Fruit fly (Drosophila melanogaster) whole organism, embryonic: ENCODE results near the gene PMP34.

Experiments used
- Asciz ChIP-seq: fragments of 200-800 bp; sonication (Bioruptor generic); optimal IDR thresholded peaks from 2 replicates; lab custom pipeline; 2017; ENCODE audit warnings: missing biosample characterization, mild to moderate bottlenecking, missing genetic modification characterization, missing genetic modification reagents
- B-H2 ChIP-seq: fragments of 200-800 bp; sonication (Bioruptor generic); optimal IDR thresholded peaks from 2 replicates; lab custom pipeline; 2018; ENCODE audit warnings: missing biosample characterization, mild to moderate bottlenecking, missing genetic modification characterization
- BtbVII ChIP-seq: fragments of 200-800 bp; sonication (Bioruptor generic); optimal IDR thresholded peaks from 3 replicates; lab custom pipeline; 2017; ENCODE audit warnings: missing biosample characterization, mild to moderate bottlenecking, missing genetic modification characterization
- CG15073 ChIP-seq: fragments of 200-800 bp; sonication (Bioruptor generic); optimal IDR thresholded peaks from 2 replicates; lab custom pipeline; 2016; ENCODE audit warnings: missing biosample characterization, missing genetic modification characterization
- CG15514 ChIP-seq: fragments of 200-800 bp; sonication (Bioruptor generic); optimal IDR thresholded peaks from 3 replicates; lab custom pipeline; 2017; ENCODE audit warnings: missing biosample characterization, missing genetic modification characterization, mild to moderate bottlenecking, moderate library complexity, missing genetic modification reagents
- CG17361 ChIP-seq: fragments of 200-800 bp; sonication (Bioruptor generic); IDR thresholded peaks from 3 replicates; pipeline ENCODE4 v1.3.6; 2022; ENCODE audit warnings: missing biosample characterization, missing genetic modification characterization
- CG17802 ChIP-seq: fragments of 200-800 bp; sonication (Bioruptor generic); optimal IDR thresholded peaks from 2 replicates; lab custom pipeline; 2018; ENCODE audit warnings: missing biosample characterization, mild to moderate bottlenecking, missing genetic modification characterization, moderate library complexity
- CG17829 ChIP-seq: fragments of 200-800 bp; optimal IDR thresholded peaks from 2 replicates; lab custom pipeline; 2019; ENCODE audit warnings: missing biosample characterization, mild to moderate bottlenecking, missing genetic modification characterization, moderate library complexity
- CG2116 ChIP-seq: fragments of 200-800 bp; sonication (Bioruptor generic); optimal IDR thresholded peaks from 3 replicates; lab custom pipeline; 2018; ENCODE audit warnings: missing biosample characterization, mild to moderate bottlenecking, missing genetic modification characterization
- CG2199 ChIP-seq: fragments of 200-800 bp; sonication (Bioruptor generic); IDR thresholded peaks from 3 replicates; pipeline ENCODE4 v1.3.6; 2022; ENCODE audit warnings: missing biosample characterization, missing genetic modification characterization
- CG32767 ChIP-seq: fragments of 200-800 bp; sonication (Bioruptor generic); IDR thresholded peaks from 2 replicates; pipeline ENCODE4 v1.3.6; 2022; ENCODE audit warnings: missing biosample characterization, missing genetic modification characterization
- CG3726 ChIP-seq: fragments of 200-800 bp; sonication (Bioruptor generic); IDR thresholded peaks from 3 replicates; pipeline ENCODE4, ENCODE4 v1.3.6; 2022; ENCODE audit warnings: missing biosample characterization, missing genetic modification characterization
- CG3838 ChIP-seq: fragments of 200-800 bp; sonication (Bioruptor generic); optimal IDR thresholded peaks from 3 replicates; lab custom pipeline; 2016; ENCODE audit warnings: missing biosample characterization, missing genetic modification characterization
- CG4617 ChIP-seq: fragments of 200-800 bp; sonication (Bioruptor generic); optimal IDR thresholded peaks from 3 replicates; lab custom pipeline; 2016; ENCODE audit warnings: missing biosample characterization, missing genetic modification characterization, borderline replicate concordance
- CG7928 ChIP-seq: fragments of 200-800 bp; sonication (Bioruptor generic); optimal IDR thresholded peaks from 2 replicates; lab custom pipeline; 2017; ENCODE audit warnings: missing biosample characterization, mild to moderate bottlenecking, missing genetic modification characterization
- CkIIα-i1 ChIP-seq: fragments of 200-800 bp; sonication (Bioruptor generic); IDR thresholded peaks from 2 replicates; pipeline ENCODE4 v1.3.6; 2022; ENCODE audit warnings: missing biosample characterization, missing genetic modification characterization
- Deaf1 ChIP-seq: fragments of 200-800 bp; optimal IDR thresholded peaks from 3 replicates; lab custom pipeline; 2019; ENCODE audit warnings: missing biosample characterization, mild to moderate bottlenecking, missing genetic modification characterization, moderate library complexity
- Dfd ChIP-seq, 2 experiments: fragments of >200 bp; optimal IDR thresholded peaks; 2 replicates each; lab custom pipeline; 2017; ENCODE audit warnings: missing biosample characterization in 2 of 2, missing genetic modification characterization in 2 of 2
- Doc3 ChIP-seq: fragments of 200-800 bp; sonication (Bioruptor generic); IDR thresholded peaks from 3 replicates; pipeline ENCODE4 v1.3.6; 2022; ENCODE audit warnings: missing biosample characterization, missing genetic modification characterization; ENCODE audit not compliant: partially characterized antibody
- Dp ChIP-seq: fragments of 200-800 bp; sonication (Bioruptor generic); optimal IDR thresholded peaks from 2 replicates; lab custom pipeline; 2018; ENCODE audit warnings: missing biosample characterization, mild to moderate bottlenecking, missing genetic modification characterization, moderate library complexity
- Dref ChIP-seq: fragments of 200-800 bp; sonication (Bioruptor generic); IDR thresholded peaks from 2 replicates; pipeline ENCODE4 v1.3.6; 2022; ENCODE audit warnings: missing biosample characterization, missing genetic modification characterization
- Fer1 ChIP-seq: fragments of 200-800 bp; sonication (Bioruptor generic); optimal IDR thresholded peaks from 2 replicates; lab custom pipeline; 2017; ENCODE audit warnings: missing biosample characterization, mild to moderate bottlenecking, missing genetic modification characterization
- HLHmδ ChIP-seq: fragments of 200-800 bp; sonication (Bioruptor generic); optimal IDR thresholded peaks from 2 replicates; lab custom pipeline; 2018; ENCODE audit warnings: missing biosample characterization, mild to moderate bottlenecking, missing genetic modification characterization, moderate library complexity
- Lim3 ChIP-seq: fragments of 200-800 bp; sonication (Bioruptor generic); IDR thresholded peaks from 2 replicates; pipeline ENCODE4 v1.3.6; 2022; ENCODE audit warnings: missing biosample characterization, missing genetic modification characterization
- Med ChIP-seq: fragments of 200-800 bp; sonication (Bioruptor generic); peaks from one replicate; lab custom pipeline; 2016; ENCODE audit warnings: missing biosample characterization, missing genetic modification characterization, mild to moderate bottlenecking, inconsistent platforms, moderate library complexity
- Poxn ChIP-seq: fragments of 200-800 bp; sonication (Bioruptor generic); IDR thresholded peaks from 2 replicates; pipeline ENCODE4 v1.3.6; 2022; ENCODE audit warnings: missing biosample characterization, missing genetic modification characterization
- Ravus ChIP-seq: fragments of 200-800 bp; sonication (Bioruptor generic); IDR thresholded peaks from 2 replicates; pipeline ENCODE4 v1.3.6; 2022; ENCODE audit warnings: missing biosample characterization, missing genetic modification characterization
- Rfx ChIP-seq: fragments of 200-800 bp; sonication (Bioruptor generic); IDR thresholded peaks from 2 replicates; pipeline ENCODE4 v1.3.6; 2022; ENCODE audit warnings: missing biosample characterization, missing genetic modification characterization
- Six4 ChIP-seq: fragments of 200-800 bp; sonication (Bioruptor generic); optimal IDR thresholded peaks from 2 replicates; lab custom pipeline; 2016; ENCODE audit warnings: missing biosample characterization, missing genetic modification characterization
- Sry-β ChIP-seq: fragments of 200-800 bp; sonication (Bioruptor generic); optimal IDR thresholded peaks from 2 replicates; lab custom pipeline; 2018; ENCODE audit warnings: missing biosample characterization, mild to moderate bottlenecking, missing genetic modification characterization, moderate library complexity
- Sry-δ ChIP-seq: fragments of 200-800 bp; sonication (Bioruptor generic); optimal IDR thresholded peaks from 2 replicates; lab custom pipeline; 2016; ENCODE audit warnings: missing biosample characterization, missing genetic modification characterization
- ac ChIP-seq: fragments of 200-800 bp; sonication (Bioruptor generic); optimal IDR thresholded peaks from 3 replicates; lab custom pipeline; 2017; ENCODE audit warnings: missing biosample characterization, mild to moderate bottlenecking, missing genetic modification characterization
- ato ChIP-seq: fragments of 200-800 bp; sonication (Bioruptor generic); IDR thresholded peaks from 2 replicates; pipeline ENCODE4 v1.3.6; 2022; ENCODE audit warnings: missing biosample characterization, missing genetic modification characterization; ENCODE audit not compliant: partially characterized antibody
- bigmax ChIP-seq: fragments of 200-800 bp; sonication (Bioruptor generic); optimal IDR thresholded peaks from 2 replicates; lab custom pipeline; 2018; ENCODE audit warnings: missing biosample characterization, mild to moderate bottlenecking, missing genetic modification characterization
- btn ChIP-seq: fragments of 200-800 bp; sonication (Bioruptor generic); optimal IDR thresholded peaks from 2 replicates; lab custom pipeline; 2016; ENCODE audit warnings: missing biosample characterization, missing genetic modification characterization
- da ChIP-seq: fragments of 200-800 bp; sonication (Bioruptor generic); optimal IDR thresholded peaks from 2 replicates; lab custom pipeline; 2016; ENCODE audit warnings: missing biosample characterization, missing genetic modification characterization
- dan ChIP-seq: fragments of 200-800 bp; sonication (Bioruptor generic); IDR thresholded peaks from 2 replicates; pipeline ENCODE4 v1.3.6; 2022; ENCODE audit warnings: missing biosample characterization, missing genetic modification characterization
- fd64A ChIP-seq: fragments of 200-800 bp; sonication (Bioruptor generic); optimal IDR thresholded peaks from 3 replicates; lab custom pipeline; 2018; ENCODE audit warnings: missing biosample characterization, mild to moderate bottlenecking, missing genetic modification characterization
- hbn ChIP-seq: fragments of 200-800 bp; sonication (Bioruptor generic); IDR thresholded peaks from 2 replicates; pipeline ENCODE4 v1.3.6; 2022; ENCODE audit warnings: missing biosample characterization, missing genetic modification characterization; ENCODE audit not compliant: partially characterized antibody
- knrl ChIP-seq: fragments of 200-800 bp; sonication (Bioruptor generic); IDR thresholded peaks from 3 replicates; pipeline ENCODE4 v1.3.6; 2022; ENCODE audit warnings: missing biosample characterization, missing genetic modification characterization; ENCODE audit not compliant: partially characterized antibody
- mld ChIP-seq: fragments of 200-800 bp; sonication (Bioruptor generic); IDR thresholded peaks from 3 replicates; pipeline ENCODE4 v1.3.6; 2022; ENCODE audit warnings: missing biosample characterization, missing genetic modification characterization; ENCODE audit not compliant: partially characterized antibody
- oc ChIP-seq: fragments of 200-800 bp; sonication (Bioruptor generic); optimal IDR thresholded peaks from 2 replicates; lab custom pipeline; 2018; ENCODE audit warnings: missing biosample characterization, mild to moderate bottlenecking, missing genetic modification characterization, moderate library complexity
- onecut ChIP-seq: fragments of 200-800 bp; sonication (Bioruptor generic); IDR thresholded peaks from 2 replicates; pipeline ENCODE4 v1.3.6; 2022; ENCODE audit warnings: missing biosample characterization, missing genetic modification characterization
- p53 ChIP-seq: fragments of 200-800 bp; sonication (Bioruptor generic); optimal IDR thresholded peaks from 2 replicates; lab custom pipeline; 2016; ENCODE audit warnings: missing biosample characterization, missing genetic modification characterization
- pros ChIP-seq: fragments of 200-800 bp; sonication (Bioruptor generic); optimal IDR thresholded peaks from 3 replicates; lab custom pipeline; 2019; ENCODE audit warnings: missing biosample characterization, mild to moderate bottlenecking, missing genetic modification characterization, moderate library complexity
- sens ChIP-seq: fragments of 200-800 bp; sonication (Bioruptor generic); peaks from one replicate; lab custom pipeline; 2016; ENCODE audit warnings: missing biosample characterization, missing genetic modification characterization
- ssp ChIP-seq: fragments of 200-800 bp; sonication (Bioruptor generic); IDR thresholded peaks from 2 replicates; pipeline ENCODE4 v1.3.6; 2022; ENCODE audit warnings: missing biosample characterization, missing genetic modification characterization
- sug ChIP-seq: fragments of 200-800 bp; optimal IDR thresholded peaks from 2 replicates; lab custom pipeline; 2019; ENCODE audit warnings: missing biosample characterization, mild to moderate bottlenecking, missing genetic modification characterization, moderate library complexity
- trem ChIP-seq: fragments of 200-800 bp; optimal IDR thresholded peaks from 3 replicates; lab custom pipeline; 2019; ENCODE audit warnings: missing biosample characterization, mild to moderate bottlenecking, missing genetic modification characterization, moderate library complexity
- unc-4 ChIP-seq: fragments of 200-800 bp; sonication (Bioruptor generic); IDR thresholded peaks from 2 replicates; pipeline ENCODE4 v1.3.6; 2022; ENCODE audit warnings: missing biosample characterization, missing genetic modification characterization; ENCODE audit not compliant: partially characterized antibody
- wek ChIP-seq: fragments of 200-800 bp; sonication (Bioruptor generic); optimal IDR thresholded peaks from 3 replicates; lab custom pipeline; 2018; ENCODE audit warnings: missing biosample characterization, mild to moderate bottlenecking, missing genetic modification characterization, moderate library complexity

PMP34 gene

DNA sequence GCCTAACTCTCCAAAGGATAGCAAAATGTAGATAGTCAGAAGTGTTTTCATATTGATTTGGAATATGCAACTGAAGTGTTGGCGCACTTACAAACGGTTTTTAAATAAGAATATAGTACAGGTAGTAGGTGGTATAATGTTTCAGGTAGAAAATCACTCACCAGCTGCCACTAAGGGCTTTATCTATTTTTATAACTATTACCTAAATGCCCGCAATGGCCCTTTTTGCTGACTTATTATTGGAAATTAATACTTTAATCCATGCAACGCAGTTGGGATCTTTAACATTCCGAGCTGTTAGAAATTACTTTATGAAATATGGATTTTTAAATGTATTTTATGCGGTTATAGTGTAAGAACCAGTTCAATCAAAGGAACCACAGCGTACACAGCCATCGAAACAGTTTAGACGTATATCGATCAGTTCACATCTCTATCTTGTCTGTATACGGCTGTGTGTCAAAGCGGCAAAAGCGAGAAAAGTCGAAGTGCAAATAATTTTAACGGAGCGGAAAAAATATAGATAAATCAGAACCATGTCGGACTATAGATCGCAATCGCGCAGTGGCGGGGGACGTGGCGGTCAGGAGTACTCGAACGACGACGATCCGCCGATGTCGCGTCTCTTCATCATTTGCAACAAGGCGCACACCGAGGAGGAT, 35.0 kb upstream of the PMP34 start, which contains the start of the genes srw and CG1316 (continued):
- peak; percentile 81 for TF ChIP-seq Sry-δ (GFP tag; lab: Kevin White, UChicago)
- no peak for TF ChIP-seq oc (tag; lab: Kevin White, UChicago)
- peak; percentile 81 for TF ChIP-seq Med (GFP tag; lab: Kevin White, UChicago)
- no peak for TF ChIP-seq Lim3 (GFP tag; lab: Robert Waterston, UW)
- no peak for TF ChIP-seq onecut (GFP tag; lab: Robert Waterston, UW)
- peak; percentile 21 for TF ChIP-seq CG17829
- TF ChIP-seq ssp = no peak
- TF ChIP-seq sug (tag; lab: Kevin White, UChicago) = peak; percentile 23
- TF ChIP-seq CG15514 = peak; percentile 99
- peak; percentile 62 for TF ChIP-seq Dp (GFP tag; lab: Kevin White, UChicago)
- no peak for TF ChIP-seq da (GFP tag; lab: Kevin White, UChicago)
- no peak for TF ChIP-seq Asciz (GFP tag; lab: Kevin White, UChicago)
- TF ChIP-seq CkIIα-i1 (GFP tag; lab: Robert Waterston, UW) = no peak
- TF ChIP-seq Fer1 = peak; percentile 17
- peak; percentile 46 for TF ChIP-seq B-H2 (GFP tag; lab: Kevin White, UChicago)
- TF ChIP-seq hbn (GFP tag; lab: Robert Waterston, UW) = no peak
- no peak for TF ChIP-seq Six4
- no peak for TF ChIP-seq CG17802 (tag; lab: Kevin White, UChicago)
- 0 out of 3 replicates have a peak, but pooled peaks have one; percentile 16 for TF ChIP-seq Doc3 (GFP tag; lab: Robert Waterston, UW)
- TF ChIP-seq CG2116 = peak; percentile 53
- TF ChIP-seq pros (GFP tag; lab: Kevin White, UChicago) = no peak
- no peak for TF ChIP-seq Sry-β (GFP tag; lab: Kevin White, UChicago)
- no peak for TF ChIP-seq CG3726
- TF ChIP-seq Deaf1 (tag; lab: Kevin White, UChicago) = no peak
- no peak for TF ChIP-seq Ravus
- TF ChIP-seq dan (GFP tag; lab: Robert Waterston, UW) = no peak
- TF ChIP-seq CG15073 (GFP tag; lab: Kevin White, UChicago) = no peak
- peak; percentile 29 for TF ChIP-seq CG7928 (GFP tag; lab: Kevin White, UChicago)
- no peak for TF ChIP-seq CG17361 (GFP tag; lab: Robert Waterston, UW)
- TF ChIP-seq CG3838 (GFP tag; lab: Kevin White, UChicago) = no peak
- TF ChIP-seq CG4617 (GFP tag; lab: Kevin White, UChicago) = peak; percentile 56
- peak; percentile 50 for TF ChIP-seq trem (tag; lab: Kevin White, UChicago)
- peak; percentile 74 for TF ChIP-seq Dref (GFP tag; lab: Robert Waterston, UW)
- TF ChIP-seq sens = peak; percentile 26

DNA sequence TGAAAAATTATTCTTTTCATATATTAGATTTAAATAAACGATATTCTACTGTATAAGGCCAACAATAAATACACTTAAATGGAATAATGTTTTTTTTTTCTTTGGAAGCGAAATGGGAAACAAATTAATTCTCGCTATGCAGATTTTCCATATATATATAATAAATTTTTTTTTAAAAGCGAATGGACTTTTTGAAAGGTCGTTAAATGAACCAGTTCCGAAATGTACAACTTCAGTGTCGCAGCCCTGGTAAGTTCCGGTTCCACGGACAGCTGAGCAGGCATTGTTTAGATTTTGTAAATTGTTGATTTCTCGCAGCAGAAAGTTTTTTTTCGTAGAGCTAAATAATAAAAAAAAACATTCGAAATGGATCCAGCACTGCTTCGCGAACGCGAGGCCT, 31.8 kb upstream of the PMP34 start, which contains the start of gene TfIIEbeta:
TfIIEbeta (plus strand) TSS at position 255 of the 400 bp plus-strand sequence.
- peak; percentile 33; the same call in 1 of the 3 replicates for TF ChIP-seq knrl (GFP tag; lab: Robert Waterston, UW)
- no peak for TF ChIP-seq ato
- TF ChIP-seq Rfx (GFP tag; lab: Robert Waterston, UW) = 0 out of 2 replicates have a peak, but pooled peaks have one; percentile 30
- TF ChIP-seq unc-4 (GFP tag; lab: Robert Waterston, UW) = no peak
- TF ChIP-seq CG2199 = no peak
- no peak for TF ChIP-seq wek (GFP tag; lab: Kevin White, UChicago)
- no peak for TF ChIP-seq HLHmδ (GFP tag; lab: Kevin White, UChicago)
- TF ChIP-seq ac (GFP tag; lab: Kevin White, UChicago) = no peak
- no peak for TF ChIP-seq CG32767 (GFP tag; lab: Robert Waterston, UW)
- TF ChIP-seq BtbVII (GFP tag; lab: Kevin White, UChicago) = peak; percentile 12
- TF ChIP-seq Poxn = no peak
- TF ChIP-seq Dfd (GFP tag; optimal IDR thresholded peaks at IDR 0.05; lab: Kevin White, UChicago) = no peak
- no peak for TF ChIP-seq p53
- TF ChIP-seq bigmax = no peak
- TF ChIP-seq mld (GFP tag; lab: Robert Waterston, UW) = no peak
- TF ChIP-seq btn (GFP tag; lab: Kevin White, UChicago) = no peak
- TF ChIP-seq fd64A = no peak
